Fruit fly (Drosophila melanogaster) whole organism, embryonic: ENCODE data around the gene sicily.

Experiments used
- Awh ChIP-seq: fragments of 200-800 bp; sonication (Bioruptor generic); IDR thresholded peaks from 2 replicates; pipeline ENCODE4, ENCODE4 v1.3.6; 2022; ENCODE audit warnings: missing biosample characterization, missing genetic modification characterization
- BEAF-32 ChIP-seq: fragments of 200-800 bp; sonication (Bioruptor generic); optimal IDR thresholded peaks from 3 replicates; lab custom pipeline; 2017; ENCODE audit warnings: missing biosample characterization, missing genetic modification characterization, mild to moderate bottlenecking, moderate library complexity, missing genetic modification reagents
- Bdp1 ChIP-seq: fragments of 200-800 bp; sonication (Bioruptor generic); optimal IDR thresholded peaks from 3 replicates; lab custom pipeline; 2016; ENCODE audit warnings: missing biosample characterization, missing genetic modification characterization
- Blimp-1 ChIP-seq: fragments of 200-800 bp; sonication (Bioruptor generic); optimal IDR thresholded peaks from 3 replicates; lab custom pipeline; 2018; ENCODE audit warnings: missing biosample characterization, missing genetic modification characterization, mild to moderate bottlenecking, moderate library complexity, missing genetic modification reagents
- CG1024 ChIP-seq: fragments of 200-800 bp; sonication (Bioruptor generic); IDR thresholded peaks from 2 replicates; pipeline ENCODE4 v1.3.6; 2022; ENCODE audit warnings: missing biosample characterization, missing genetic modification characterization
- CG11247 ChIP-seq: fragments of 200-800 bp; sonication (Bioruptor generic); IDR thresholded peaks from 2 replicates; pipeline ENCODE4 v1.3.6; 2022; ENCODE audit warnings: missing biosample characterization, missing genetic modification characterization
- CG11398 ChIP-seq: fragments of 200-800 bp; sonication (Bioruptor generic); optimal IDR thresholded peaks from 2 replicates; lab custom pipeline; 2016; ENCODE audit warnings: missing biosample characterization, missing genetic modification characterization
- CG12219 ChIP-seq: fragments of 200-800 bp; sonication (Bioruptor generic); optimal IDR thresholded peaks from 3 replicates; lab custom pipeline; 2018; ENCODE audit warnings: missing biosample characterization, mild to moderate bottlenecking, missing genetic modification characterization
- CG13287 ChIP-seq: fragments of 200-800 bp; sonication (Bioruptor generic); IDR thresholded peaks from 2 replicates; pipeline ENCODE4 v1.3.6; 2022; ENCODE audit warnings: missing biosample characterization, missing genetic modification characterization; ENCODE audit not compliant: partially characterized antibody
- CG13424 ChIP-seq: fragments of 200-800 bp; sonication (Bioruptor generic); optimal IDR thresholded peaks from 2 replicates; lab custom pipeline; 2019; ENCODE audit warnings: missing biosample characterization, mild to moderate bottlenecking, missing genetic modification characterization, moderate library complexity
- CG14667 ChIP-seq: fragments of 200-800 bp; sonication (Bioruptor generic); IDR thresholded peaks from 2 replicates; pipeline ENCODE4 v1.3.6; 2022; ENCODE audit warnings: missing biosample characterization, missing genetic modification characterization
- CG14860 ChIP-seq: fragments of 200-800 bp; sonication (Bioruptor generic); IDR thresholded peaks from 3 replicates; pipeline ENCODE4 v1.3.6; 2022; ENCODE audit warnings: missing biosample characterization, missing genetic modification characterization; ENCODE audit not compliant: partially characterized antibody
- CG16813 ChIP-seq: fragments of 200-800 bp; sonication (Bioruptor generic); IDR thresholded peaks from 3 replicates; pipeline ENCODE4 v1.3.6; 2022; ENCODE audit warnings: missing biosample characterization, missing genetic modification characterization; ENCODE audit not compliant: partially characterized antibody
- CG2116 ChIP-seq: fragments of 200-800 bp; sonication (Bioruptor generic); optimal IDR thresholded peaks from 3 replicates; lab custom pipeline; 2018; ENCODE audit warnings: missing biosample characterization, mild to moderate bottlenecking, missing genetic modification characterization
- CG2120 ChIP-seq: fragments of 200-800 bp; sonication (Bioruptor generic); optimal IDR thresholded peaks from 3 replicates; lab custom pipeline; 2016; ENCODE audit warnings: missing biosample characterization, missing genetic modification characterization
- CG2889 ChIP-seq: fragments of 200-800 bp; sonication (Bioruptor generic); IDR thresholded peaks from 3 replicates; pipeline ENCODE4 v1.3.6; 2022; ENCODE audit warnings: missing biosample characterization, missing genetic modification characterization
- CG34376 ChIP-seq: fragments of 200-800 bp; sonication (Bioruptor generic); optimal IDR thresholded peaks from 2 replicates; lab custom pipeline; 2018; ENCODE audit warnings: missing biosample characterization, mild to moderate bottlenecking, missing genetic modification characterization
- CG34422 ChIP-seq: fragments of 200-800 bp; sonication (Bioruptor generic); IDR thresholded peaks from 3 replicates; pipeline ENCODE4 v1.3.6; 2022; ENCODE audit warnings: missing biosample characterization, missing genetic modification characterization
- CG3847 ChIP-seq: fragments of 200-800 bp; sonication (Bioruptor generic); IDR thresholded peaks from 2 replicates; pipeline ENCODE4 v1.3.6; 2022; ENCODE audit warnings: missing biosample characterization, missing genetic modification characterization
- CG4617 ChIP-seq: fragments of 200-800 bp; sonication (Bioruptor generic); optimal IDR thresholded peaks from 3 replicates; lab custom pipeline; 2016; ENCODE audit warnings: missing biosample characterization, missing genetic modification characterization, borderline replicate concordance
- CG6791 ChIP-seq: fragments of 200-800 bp; sonication (Bioruptor generic); IDR thresholded peaks from 3 replicates; pipeline ENCODE4 v1.3.6; 2022; ENCODE audit warnings: missing biosample characterization, missing genetic modification characterization; ENCODE audit not compliant: partially characterized antibody
- CG9932 ChIP-seq: fragments of 200-800 bp; sonication (Bioruptor generic); IDR thresholded peaks from 2 replicates; pipeline ENCODE4 v1.3.6; 2022; ENCODE audit warnings: missing biosample characterization, missing genetic modification characterization
- Dll ChIP-seq: fragments of 200-800 bp; sonication (Bioruptor generic); IDR thresholded peaks from 4 replicates; pipeline ENCODE4 v1.3.6; 2022; ENCODE audit warnings: missing biosample characterization, missing genetic modification characterization; ENCODE audit not compliant: partially characterized antibody
- Dp ChIP-seq: fragments of 200-800 bp; sonication (Bioruptor generic); optimal IDR thresholded peaks from 2 replicates; lab custom pipeline; 2018; ENCODE audit warnings: missing biosample characterization, mild to moderate bottlenecking, missing genetic modification characterization, moderate library complexity
- E2f1 ChIP-seq: fragments of 200-800 bp; sonication (Bioruptor generic); IDR thresholded peaks from 2 replicates; pipeline ENCODE4 v1.3.6; 2022; ENCODE audit warnings: missing biosample characterization, missing genetic modification characterization
- MBD-R2 ChIP-seq: fragments of 200-800 bp; sonication (Bioruptor generic); IDR thresholded peaks from 2 replicates; pipeline ENCODE4 v1.3.6; 2022; ENCODE audit warnings: missing biosample characterization, missing genetic modification characterization
- MESR4 ChIP-seq: fragments of 200-800 bp; sonication (Bioruptor generic); optimal IDR thresholded peaks from 2 replicates; lab custom pipeline; 2018; ENCODE audit warnings: missing biosample characterization, mild to moderate bottlenecking, missing genetic modification characterization, moderate library complexity
- Med ChIP-seq: fragments of 200-800 bp; sonication (Bioruptor generic); peaks from one replicate; lab custom pipeline; 2016; ENCODE audit warnings: missing biosample characterization, missing genetic modification characterization, mild to moderate bottlenecking, inconsistent platforms, moderate library complexity
- NfI ChIP-seq: fragments of 200-800 bp; sonication (Bioruptor generic); optimal IDR thresholded peaks from 3 replicates; lab custom pipeline; 2018; ENCODE audit warnings: missing biosample characterization, mild to moderate bottlenecking, missing genetic modification characterization, moderate library complexity
- Opbp ChIP-seq: fragments of 200-800 bp; sonication (Bioruptor generic); IDR thresholded peaks from 3 replicates; pipeline ENCODE4 v1.3.6; 2022; ENCODE audit warnings: missing biosample characterization, missing genetic modification characterization; ENCODE audit not compliant: partially characterized antibody
- Scr ChIP-seq: fragments of 200-800 bp; sonication (Bioruptor generic); IDR thresholded peaks from 2 replicates; pipeline ENCODE4 v1.3.6; 2022; ENCODE audit warnings: missing biosample characterization, missing genetic modification characterization; ENCODE audit not compliant: partially characterized antibody
- Sox102F ChIP-seq: fragments of 200-800 bp; sonication (Bioruptor generic); optimal IDR thresholded peaks from 2 replicates; lab custom pipeline; 2018; ENCODE audit warnings: missing biosample characterization, mild to moderate bottlenecking, missing genetic modification characterization, moderate library complexity
- Stat92E ChIP-seq, 3 experiments: fragments of >200 bp in 2 of 3; fragments of 200-800 bp in 1 of 3; sonication (Bioruptor generic) in 1 of 3; optimal IDR thresholded peaks; 2 replicates each; lab custom pipeline; 2017 to 2019; ENCODE audit warnings: missing biosample characterization in 3 of 3, missing genetic modification characterization in 3 of 3, mild to moderate bottlenecking in 1 of 3, moderate library complexity in 1 of 3
- Xbp1 ChIP-seq: fragments of 200-800 bp; sonication (Bioruptor generic); optimal IDR thresholded peaks from 3 replicates; lab custom pipeline; 2016; ENCODE audit warnings: missing biosample characterization, mild to moderate bottlenecking, missing genetic modification characterization
- amos ChIP-seq: fragments of 200-800 bp; sonication (Bioruptor generic); IDR thresholded peaks from 2 replicates; pipeline ENCODE4 v1.3.6; 2022; ENCODE audit warnings: missing biosample characterization, missing genetic modification characterization; ENCODE audit not compliant: partially characterized antibody
- ase ChIP-seq: fragments of 200-800 bp; sonication (Bioruptor generic); IDR thresholded peaks from 3 replicates; pipeline ENCODE4 v1.3.6; 2022; ENCODE audit warnings: missing biosample characterization, missing genetic modification characterization
- ato ChIP-seq: fragments of 200-800 bp; sonication (Bioruptor generic); IDR thresholded peaks from 2 replicates; pipeline ENCODE4 v1.3.6; 2022; ENCODE audit warnings: missing biosample characterization, missing genetic modification characterization; ENCODE audit not compliant: partially characterized antibody
- chinmo ChIP-seq: fragments of 200-800 bp; sonication (Bioruptor generic); IDR thresholded peaks from 4 replicates; pipeline ENCODE4 v1.3.6; 2022; ENCODE audit warnings: missing biosample characterization, missing genetic modification characterization; ENCODE audit not compliant: partially characterized antibody
- gro ChIP-seq: fragments of 200-800 bp; sonication (Bioruptor generic); optimal IDR thresholded peaks from 2 replicates; lab custom pipeline; 2016; ENCODE audit warnings: missing biosample characterization, missing genetic modification characterization
- hb ChIP-seq: fragments of 200-800 bp; sonication (Bioruptor generic); IDR thresholded peaks from 3 replicates; pipeline ENCODE4 v1.3.6; 2022; ENCODE audit warnings: missing biosample characterization, missing genetic modification characterization; ENCODE audit not compliant: partially characterized antibody
- ind ChIP-seq: fragments of 200-800 bp; sonication (Bioruptor generic); optimal IDR thresholded peaks from 3 replicates; lab custom pipeline; 2016; ENCODE audit warnings: missing biosample characterization, missing genetic modification characterization
- lola ChIP-seq, 3 experiments: fragments of >200 bp in 2 of 3; fragments of 200-800 bp in 1 of 3; sonication (Bioruptor generic) in 1 of 3; optimal IDR thresholded peaks; 2 replicates each; lab custom pipeline; 2017 to 2019; ENCODE audit warnings: missing biosample characterization in 3 of 3, missing genetic modification characterization in 3 of 3, mild to moderate bottlenecking in 1 of 3, moderate library complexity in 1 of 3
- nmo ChIP-seq: fragments of 200-800 bp; sonication (Bioruptor generic); optimal IDR thresholded peaks from 2 replicates; lab custom pipeline; 2018; ENCODE audit warnings: missing biosample characterization, mild to moderate bottlenecking, missing genetic modification characterization, moderate library complexity
- run ChIP-seq: fragments of 200-800 bp; sonication (Bioruptor generic); optimal IDR thresholded peaks from 3 replicates; lab custom pipeline; 2018; ENCODE audit warnings: missing biosample characterization, mild to moderate bottlenecking, missing genetic modification characterization
- sens ChIP-seq: fragments of 200-800 bp; sonication (Bioruptor generic); peaks from one replicate; lab custom pipeline; 2016; ENCODE audit warnings: missing biosample characterization, missing genetic modification characterization
- tna ChIP-seq: fragments of 200-800 bp; sonication (Bioruptor generic); IDR thresholded peaks from 2 replicates; pipeline ENCODE4 v1.3.6; 2022; ENCODE audit warnings: missing biosample characterization, missing genetic modification characterization; ENCODE audit not compliant: partially characterized antibody
- tx ChIP-seq: fragments of 200-800 bp; sonication (Bioruptor generic); optimal IDR thresholded peaks from 2 replicates; lab custom pipeline; 2016; ENCODE audit warnings: missing biosample characterization, missing genetic modification characterization
- vnd ChIP-seq: fragments of 200-800 bp; sonication (Bioruptor generic); IDR thresholded peaks from 3 replicates; pipeline ENCODE4 v1.3.6; 2022; ENCODE audit warnings: missing biosample characterization, missing genetic modification characterization; ENCODE audit not compliant: partially characterized antibody

Gene sicily

DNA sequence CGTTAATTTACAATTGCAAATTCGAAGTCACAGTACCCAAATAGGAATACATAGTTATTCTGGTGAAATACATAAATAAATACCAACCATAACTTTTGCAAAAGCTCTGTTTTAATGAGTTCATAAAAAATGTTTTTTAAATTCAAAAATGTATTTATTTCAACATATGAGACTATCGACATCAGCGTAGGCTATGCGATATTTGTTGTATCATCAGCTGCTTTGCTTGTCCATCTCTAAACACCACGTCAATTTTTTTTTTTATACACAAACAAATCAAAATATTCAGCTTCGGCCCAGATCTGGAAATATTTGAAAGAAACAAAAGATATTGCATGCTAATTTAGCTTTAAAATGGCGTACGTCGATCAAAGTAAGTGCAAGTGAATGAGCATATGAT, 3.4 kb upstream of the sicily start, which contains the start of gene CG1840 (continued):
- TF ChIP-seq MESR4 (GFP tag; lab: Kevin White, UChicago): peak; percentile 67
- peak; percentile 8 for TF ChIP-seq CG34376 (GFP tag; lab: Kevin White, UChicago)
- TF ChIP-seq vnd (GFP tag; lab: Robert Waterston, UW): peak; percentile 70
- peak; percentile 78 for TF ChIP-seq sens (GFP tag; lab: Kevin White, UChicago)
- peak; percentile 37 for TF ChIP-seq CG2120 (GFP tag; lab: Kevin White, UChicago)
- TF ChIP-seq amos: peak; percentile 80
- TF ChIP-seq CG14860 (GFP tag; lab: Robert Waterston, UW): peak; percentile 55; the same call in 2 of the 3 replicates
- TF ChIP-seq CG1024: no peak
- peak; percentile 77 for TF ChIP-seq CG6791 (GFP tag; lab: Robert Waterston, UW)
- TF ChIP-seq ind (GFP tag; lab: Kevin White, UChicago): no peak
- TF ChIP-seq E2f1 (GFP tag; lab: Robert Waterston, UW): no peak
- no peak for TF ChIP-seq CG34422 (GFP tag; lab: Robert Waterston, UW)
- TF ChIP-seq CG2116 (GFP tag; lab: Kevin White, UChicago): peak; percentile 1
- TF ChIP-seq Stat92E (GFP tag; optimal IDR thresholded peaks at IDR 0.05; lab: Kevin White, UChicago): no peak
- no peak for TF ChIP-seq Awh (GFP tag; lab: Robert Waterston, UW)
- peak; percentile 61 for TF ChIP-seq MBD-R2 (GFP tag; lab: Robert Waterston, UW)
- no peak for TF ChIP-seq CG11247 (GFP tag; lab: Robert Waterston, UW)
- no peak for TF ChIP-seq NfI (GFP tag; lab: Kevin White, UChicago)
- 0 out of 4 replicates have a peak, but pooled peaks have one; percentile 29 for TF ChIP-seq chinmo
- peak; percentile 72 for TF ChIP-seq Opbp (GFP tag; lab: Robert Waterston, UW)
- peak; percentile 57 for TF ChIP-seq CG9932
- TF ChIP-seq CG16813: peak; percentile 65
- no peak for TF ChIP-seq Blimp-1 (GFP tag; lab: Kevin White, UChicago)
- no peak for TF ChIP-seq CG12219 (GFP tag; lab: Kevin White, UChicago)
- 0 out of 3 replicates have a peak, but pooled peaks have one; percentile 60 for TF ChIP-seq hb (GFP tag; lab: Robert Waterston, UW)
- TF ChIP-seq Xbp1 (GFP tag; lab: Kevin White, UChicago): peak; percentile 76
- peak; percentile 51; the same call in 1 of the 2 replicates for TF ChIP-seq tna (GFP tag; lab: Robert Waterston, UW)
- no peak for TF ChIP-seq nmo (GFP tag; lab: Kevin White, UChicago)
- peak; percentile 81 for TF ChIP-seq Scr
- peak; percentile 31; the same call in 1 of the 2 replicates for TF ChIP-seq CG3847 (GFP tag; lab: Robert Waterston, UW)
- peak; percentile 85 for TF ChIP-seq CG13287 (GFP tag; lab: Robert Waterston, UW)
- TF ChIP-seq CG11398 (GFP tag; lab: Kevin White, UChicago): no peak
- TF ChIP-seq Sox102F (GFP tag; lab: Kevin White, UChicago): no peak
- no peak for TF ChIP-seq CG14667
- no peak for TF ChIP-seq Bdp1
- TF ChIP-seq ase (GFP tag; lab: Robert Waterston, UW): no peak
- peak; percentile 76 for TF ChIP-seq BEAF-32 (GFP tag; lab: Kevin White, UChicago)
- TF ChIP-seq Dp (GFP tag; lab: Kevin White, UChicago): peak; percentile 14
- TF ChIP-seq Med (GFP tag; lab: Kevin White, UChicago): peak; percentile 74
- peak; percentile 81 for TF ChIP-seq Dll (GFP tag; lab: Robert Waterston, UW)
- TF ChIP-seq CG13424: peak; percentile 10
- TF ChIP-seq tx: no peak
- TF ChIP-seq CG4617 (GFP tag; lab: Kevin White, UChicago): peak; percentile 31
- peak; percentile 70; the same call in 1 of the 2 replicates for TF ChIP-seq ato
- TF ChIP-seq CG2889 (GFP tag; lab: Robert Waterston, UW): no peak
- TF ChIP-seq run (tag; lab: Kevin White, UChicago): no peak
- no peak for TF ChIP-seq lola (GFP tag; optimal IDR thresholded peaks at IDR 0.05; lab: Kevin White, UChicago)
- peak; percentile 40 for TF ChIP-seq gro (GFP tag; lab: Kevin White, UChicago)
